Fruit fly (Drosophila melanogaster) ovary, adult (tissue): ENCODE data around the gene TTLL1A.

Experiments
- CG17801 ChIP-seq: fragments of 200-800 bp; optimal IDR thresholded peaks from 2 replicates; lab custom pipeline; 2019; ENCODE audit warnings: missing biosample characterization, mild to moderate bottlenecking, missing genetic modification characterization, moderate library complexity; ENCODE audit not compliant: partially characterized antibody

Gene TTLL1A

DNA sequence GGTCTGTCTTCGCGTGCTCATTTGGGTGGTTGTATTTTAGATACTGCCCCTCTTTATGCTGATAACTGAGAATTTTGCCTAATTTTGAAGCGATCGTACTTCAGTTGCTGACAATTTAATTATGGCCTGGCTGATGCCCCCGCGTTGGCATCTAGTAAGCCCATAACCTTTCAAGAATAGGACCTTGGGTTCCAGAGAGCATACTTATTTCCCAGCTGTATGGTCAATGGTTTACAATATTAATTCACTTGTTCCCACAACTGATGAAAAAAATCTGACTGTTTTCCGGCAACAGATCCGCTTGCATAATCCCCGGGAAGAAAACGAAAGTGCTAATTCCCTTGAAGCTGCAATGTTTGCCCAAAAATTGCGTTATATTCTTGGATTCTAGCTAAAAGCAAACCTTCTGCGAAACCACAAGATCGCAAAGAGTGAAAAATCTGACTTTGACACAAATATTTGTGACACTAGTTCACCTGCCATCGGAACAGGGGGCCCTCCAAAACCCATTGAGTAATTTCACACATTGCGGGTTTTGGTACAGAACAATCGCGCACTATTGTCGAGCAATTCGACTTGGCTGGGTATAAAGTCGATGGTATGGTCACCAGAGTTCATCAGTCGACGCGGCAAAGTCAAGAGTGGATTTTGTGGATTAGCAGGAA, at the start of gene TTLL1A, which contains the start of gene CG5070:
Gene TTLL1A (minus strand): TSS at position 101 of the 665 bp plus-strand sequence.
Gene CG5070 (plus strand): TSS at position 615 of the 665 bp plus-strand sequence.
- TF ChIP-seq CG17801 (GFP tag; lab: Kevin White, UChicago), result no peak

DNA sequence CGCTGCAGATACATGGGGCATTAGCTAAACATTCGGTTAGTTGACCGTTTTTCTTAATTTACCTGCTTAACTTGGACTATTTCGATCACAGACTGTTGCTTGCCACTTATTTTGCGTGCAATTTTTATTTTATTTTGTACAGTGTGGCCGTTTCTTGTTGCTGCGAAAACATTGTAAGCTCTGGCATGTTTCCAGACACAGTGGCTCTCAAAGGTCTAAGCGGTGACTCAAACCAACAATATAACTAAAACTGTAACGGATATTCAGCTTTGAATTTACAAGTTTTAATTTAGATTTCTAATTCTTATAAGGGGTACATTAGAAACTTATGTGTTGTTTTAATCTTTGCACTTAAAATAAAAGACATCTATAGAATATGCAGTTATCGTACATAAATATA, 46.9 kb upstream of the TTLL1A start, which contains the start of gene CG8675:
Gene CG8675 (minus strand): TSS at position 177 of the 400 bp plus-strand sequence.
- TF ChIP-seq CG17801 (GFP tag; lab: Kevin White, UChicago), result peak; percentile 16

DNA sequence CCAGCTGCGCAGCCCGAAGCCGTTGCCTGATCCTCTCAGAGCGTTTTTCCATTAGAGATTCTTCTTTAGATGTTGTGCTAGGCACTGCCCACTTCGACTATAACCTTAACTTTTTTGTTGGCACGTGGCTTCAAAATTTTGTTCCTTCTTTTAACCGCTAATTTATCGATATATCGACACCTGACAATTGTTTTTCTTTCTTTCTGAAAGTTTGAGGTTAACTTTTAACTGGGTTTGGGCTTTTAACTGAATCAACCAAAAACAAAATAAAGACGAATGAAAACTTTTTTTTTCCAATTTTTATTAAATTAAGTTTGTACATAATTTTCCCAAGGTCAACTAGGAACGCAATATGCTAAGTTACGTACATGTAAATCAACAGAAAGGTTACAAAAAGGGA, 44.5 kb upstream of the TTLL1A start, which contains the start of gene CG42854:
Gene CG42854 (minus strand): TSS at position 101 of the 400 bp plus-strand sequence.
- no peak for TF ChIP-seq CG17801 (GFP tag; lab: Kevin White, UChicago)

DNA sequence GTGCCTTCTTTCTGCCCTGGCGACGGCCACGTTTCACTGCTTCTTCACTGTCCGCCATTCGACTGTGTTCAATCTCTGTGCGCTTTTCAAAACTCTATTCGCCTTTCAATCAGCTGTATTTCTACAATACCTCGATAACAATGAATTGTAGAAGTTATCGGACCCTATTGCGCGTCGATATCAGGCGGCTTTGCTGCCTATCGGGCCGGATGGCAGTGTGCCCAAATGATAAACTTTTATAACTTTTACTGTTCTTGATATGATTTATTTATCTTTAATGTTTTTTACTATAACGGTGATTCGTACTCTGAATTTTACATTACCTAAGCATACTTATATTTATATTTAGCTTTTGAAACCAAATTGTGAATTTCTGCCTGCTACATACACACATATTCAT, 42.5 kb upstream of the TTLL1A start, which contains the start of gene CG8915:
Gene CG8915 (minus strand): TSS at position 148 of the 400 bp plus-strand sequence.
- TF ChIP-seq CG17801 (GFP tag; lab: Kevin White, UChicago), result peak; percentile 38

DNA sequence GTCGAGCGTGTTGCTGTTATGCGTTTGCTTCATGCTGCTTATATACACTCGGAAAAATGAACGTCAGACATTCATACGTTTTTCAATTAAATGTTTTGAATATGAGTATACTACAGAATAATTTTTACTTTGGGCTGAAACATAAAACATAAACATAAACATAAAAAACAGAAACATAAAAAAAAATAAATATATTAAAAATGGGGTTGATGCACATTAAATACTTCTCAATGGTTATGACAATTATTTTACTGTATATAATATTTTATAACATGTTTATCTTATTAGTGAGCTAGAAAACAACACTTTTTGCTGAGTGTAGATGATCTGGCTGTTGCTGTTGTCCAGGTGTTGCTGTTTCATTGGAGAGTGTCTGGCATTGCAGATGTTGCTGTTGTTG, 35.0 kb upstream of the TTLL1A start:
- TF ChIP-seq CG17801 (GFP tag; lab: Kevin White, UChicago), result no peak

DNA sequence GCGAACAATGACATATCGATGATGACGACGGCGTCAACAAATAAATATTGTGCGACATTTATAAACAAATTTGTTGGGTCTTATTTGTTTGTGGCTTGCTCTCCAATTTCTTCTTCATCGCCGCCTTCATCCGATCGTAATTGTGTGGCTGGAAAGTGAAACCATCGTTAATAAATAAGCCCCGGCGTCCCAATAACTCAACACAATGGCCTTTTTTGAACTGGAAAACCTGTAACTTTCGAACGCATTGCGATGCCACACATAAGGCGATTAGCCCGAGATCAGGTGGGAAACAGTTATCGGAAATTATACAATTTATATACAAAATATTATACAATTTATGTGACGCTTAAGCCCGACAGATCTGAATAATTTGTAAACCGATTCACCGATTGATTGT, 34.1 kb upstream of the TTLL1A start:
- no peak for TF ChIP-seq CG17801 (GFP tag; lab: Kevin White, UChicago)

DNA sequence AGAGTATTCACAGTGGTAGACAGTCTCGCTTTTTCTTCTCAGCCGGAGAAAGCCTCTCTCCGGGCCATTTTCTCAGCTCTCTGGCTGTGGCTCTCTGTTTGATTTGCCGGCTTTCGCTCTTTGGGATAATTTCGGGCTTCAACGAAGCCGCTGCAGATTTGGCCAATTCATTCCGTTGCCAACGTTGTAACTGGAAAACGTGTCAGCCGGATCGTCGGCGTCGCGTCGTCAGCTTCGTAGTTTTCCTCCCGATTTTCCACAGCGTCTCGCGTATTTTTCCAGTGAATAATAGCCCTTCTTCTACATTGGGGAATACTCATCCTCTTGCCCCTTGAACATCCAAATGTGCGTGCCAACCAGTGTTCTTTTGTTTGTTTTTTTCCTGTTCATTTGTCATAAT, 30.2 kb upstream of the TTLL1A start, which contains the start of gene f:
Gene f (plus strand): TSS at position 301 of the 400 bp plus-strand sequence.
- TF ChIP-seq CG17801 (GFP tag; lab: Kevin White, UChicago), result no peak

DNA sequence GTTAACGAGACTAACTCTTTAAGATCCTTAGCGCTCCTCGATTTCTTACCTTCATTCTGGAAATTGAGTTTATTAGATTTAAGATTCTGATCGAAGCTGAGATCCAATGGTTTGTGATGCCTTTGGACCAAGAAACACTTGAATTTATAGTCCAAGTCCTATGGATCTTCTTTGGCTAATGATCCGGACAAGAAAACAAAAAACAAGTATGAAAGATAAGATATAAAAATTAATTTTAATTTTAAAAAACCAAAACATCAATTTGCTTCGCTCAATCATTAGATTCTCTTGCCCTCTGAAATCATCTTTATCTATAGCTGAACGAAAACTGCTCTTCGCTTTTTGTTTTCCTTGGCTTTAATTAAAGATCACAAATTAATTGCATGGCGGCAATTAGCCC, 28.5 kb upstream of the TTLL1A start, which contains the start of gene CG10597:
Gene CG10597 (minus strand): TSS at position 101 of the 400 bp plus-strand sequence.
- no peak for TF ChIP-seq CG17801 (GFP tag; lab: Kevin White, UChicago)

DNA sequence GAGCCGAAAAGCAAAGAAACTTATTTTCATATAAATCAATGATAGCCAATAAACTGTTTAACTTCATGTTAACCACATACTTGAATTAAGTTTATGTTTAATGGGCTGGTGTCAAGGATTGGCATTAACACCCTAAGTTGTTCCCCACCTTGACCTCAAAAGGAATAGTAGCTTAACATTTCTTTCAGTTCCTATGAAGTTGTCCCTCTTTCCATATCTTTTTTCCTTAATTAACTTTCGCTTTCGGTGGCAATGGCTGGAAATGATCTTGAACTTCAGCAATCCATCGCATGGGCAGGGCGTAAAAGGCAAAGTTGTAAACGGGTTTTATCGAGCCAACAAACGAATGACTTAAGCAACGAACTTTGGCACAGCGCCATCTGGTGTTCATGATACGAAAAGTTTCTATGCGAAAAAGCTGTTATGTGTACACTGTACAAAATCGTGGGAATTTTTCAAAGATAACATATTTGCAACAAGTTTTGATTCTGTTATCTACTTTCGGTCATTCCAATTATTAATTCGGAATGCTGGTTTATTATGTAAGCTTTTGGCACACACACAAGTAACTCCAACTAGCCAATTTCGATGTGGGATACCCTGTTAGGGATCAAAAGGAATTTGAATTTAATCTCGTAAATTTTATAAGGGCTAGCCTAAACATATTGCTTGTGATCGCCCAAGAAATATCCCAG, 27.2 kb upstream of the TTLL1A start:
- TF ChIP-seq CG17801 (GFP tag; lab: Kevin White, UChicago), result no peak

DNA sequence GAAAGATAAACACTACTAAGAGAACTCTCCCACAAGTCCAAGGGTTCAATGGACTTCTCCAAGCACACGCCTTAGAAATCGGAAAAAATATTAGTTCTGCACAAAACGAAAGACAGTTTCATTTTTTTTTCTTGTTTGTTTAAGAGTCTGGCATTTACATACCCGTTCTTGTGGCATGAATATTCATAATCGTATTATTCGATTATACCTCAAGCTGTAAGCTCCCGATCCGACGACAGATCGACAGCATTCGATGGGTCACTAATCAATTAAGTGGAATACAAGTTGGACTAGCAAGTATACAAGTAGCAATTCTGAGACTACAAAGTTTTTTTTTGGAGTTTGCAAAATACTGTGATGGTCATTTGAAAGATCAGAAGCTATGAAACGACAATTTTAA, 25.1 kb upstream of the TTLL1A start:
- TF ChIP-seq CG17801 (GFP tag; lab: Kevin White, UChicago), result no peak

DNA sequence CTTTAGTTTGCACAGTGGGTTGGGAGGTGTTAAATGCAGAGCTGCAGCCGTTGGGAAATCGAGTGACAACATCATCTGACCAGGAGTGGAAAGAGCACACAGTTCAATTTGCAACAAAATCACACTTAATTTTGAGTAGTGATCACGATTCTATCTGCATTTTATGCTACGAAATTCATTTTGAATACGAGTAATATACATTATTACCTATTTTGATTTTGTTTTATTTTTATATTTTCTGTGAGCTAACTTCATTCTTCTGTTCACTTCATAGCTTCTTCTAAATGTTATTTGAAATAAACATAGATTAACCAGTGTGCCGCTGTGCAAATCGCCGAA, 24.3 kb upstream of the TTLL1A start, which contains the start of gene CG10598:
Gene CG10598 (minus strand): TSS at position 187 of the 339 bp plus-strand sequence.
- TF ChIP-seq CG17801 (GFP tag; lab: Kevin White, UChicago), result no peak

DNA sequence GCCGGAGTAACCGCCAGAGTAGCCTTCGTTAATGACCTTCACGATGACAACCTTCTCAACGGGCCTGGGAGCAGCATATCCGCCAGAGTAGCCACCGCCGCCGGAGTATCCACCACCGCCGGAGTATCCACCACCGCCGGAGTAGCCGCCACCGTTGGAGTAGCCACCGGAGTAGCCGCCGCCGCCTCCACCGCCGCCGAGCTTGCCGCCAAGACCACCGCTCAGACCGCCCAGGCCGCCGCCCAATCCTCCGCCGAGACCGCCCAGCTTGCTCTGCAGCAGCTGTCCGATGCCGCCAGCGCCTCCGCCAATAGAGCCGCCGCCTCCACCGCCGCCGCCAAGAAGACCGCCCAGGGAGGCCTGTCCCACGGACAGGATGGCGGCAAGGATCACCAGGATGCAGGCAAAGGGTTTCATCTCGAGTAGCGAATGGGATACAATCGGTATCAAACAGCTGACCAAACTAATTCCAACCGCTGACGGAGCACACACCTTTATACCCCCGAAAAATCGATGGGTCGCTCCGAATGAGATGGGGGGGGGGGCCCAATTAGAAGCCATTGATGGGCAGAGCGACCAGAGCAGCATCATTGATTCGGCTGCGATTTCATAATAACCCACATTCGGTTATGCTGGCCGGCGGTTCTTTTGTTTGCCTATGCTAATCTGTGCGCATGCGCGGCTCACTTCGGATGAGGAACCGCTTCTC, 23.7 kb upstream of the TTLL1A start:
- TF ChIP-seq CG17801 (GFP tag; lab: Kevin White, UChicago), result no peak

DNA sequence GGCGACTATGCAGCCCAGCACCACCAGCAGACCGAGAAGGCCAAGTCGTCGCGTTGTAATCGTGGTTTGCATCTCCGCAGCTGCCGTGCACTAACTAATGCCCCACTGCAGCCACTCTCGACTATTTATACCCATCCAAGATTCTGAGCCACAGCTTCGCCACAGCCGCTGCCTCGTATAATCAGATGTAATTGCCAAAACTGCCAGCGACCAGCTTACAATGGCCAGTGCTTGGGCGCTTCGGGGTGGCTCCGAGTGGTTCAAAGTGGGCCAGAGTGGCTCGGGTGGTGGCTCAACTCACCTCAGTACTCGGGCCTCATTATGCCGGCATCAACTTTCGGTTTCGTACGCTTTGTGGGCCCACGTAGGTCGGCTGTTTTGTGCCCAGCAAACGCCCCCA, 21.3 kb upstream of the TTLL1A start, which contains the start of gene CG34327:
Gene CG34327 (minus strand): TSS at position 101 of the 400 bp plus-strand sequence.
- TF ChIP-seq CG17801 (GFP tag; lab: Kevin White, UChicago), result no peak

DNA sequence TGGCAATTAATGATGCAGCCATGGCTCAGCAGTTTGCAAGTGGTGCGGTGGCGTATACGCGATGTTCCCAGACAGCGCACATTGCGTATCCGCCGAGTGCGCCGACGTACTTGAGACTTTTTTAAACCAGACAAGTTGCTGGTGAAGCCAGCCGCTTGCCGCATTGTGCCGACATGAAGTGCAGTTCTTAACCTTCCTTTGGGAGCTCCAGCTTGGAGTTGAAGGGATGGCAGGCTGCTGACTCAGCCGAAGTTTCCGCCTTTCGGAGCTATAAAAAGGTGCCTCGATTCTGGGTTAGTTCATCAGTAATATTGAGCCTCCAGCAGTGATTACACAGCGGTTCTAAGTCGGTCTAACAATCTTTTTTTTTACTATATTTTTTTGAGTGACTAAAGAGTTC, 18.7 kb upstream of the TTLL1A start, which contains the start of gene CG5172:
Gene CG5172 (plus strand): TSS at position 301 of the 400 bp plus-strand sequence.
- TF ChIP-seq CG17801 (GFP tag; lab: Kevin White, UChicago), result no peak
